Worm (Caenorhabditis elegans): ENCODE data around the gene ram-5.

ce11 chrX:14602676-14603075, 52.7 kb downstream of the ram-5 start, which contains the start of gene eor-2:
- TF ChIP-seq nhr-76 (tag; optimal IDR thresholded peaks at IDR 0.05) (no peak), ces-1 (GFP tag; optimal IDR thresholded peaks at IDR 0.05) (no peak)

Measured in whole organism, L1 larva.